Fruit fly (Drosophila melanogaster) whole organism, embryonic: ENCODE results near the gene janB.

ENCODE experiments used
- Abd-B ChIP-seq: fragments of 200-800 bp; sonication (Bioruptor generic); optimal IDR thresholded peaks from 2 replicates; lab custom pipeline; 2018; ENCODE audit warnings: missing biosample characterization, mild to moderate bottlenecking, missing genetic modification characterization, moderate library complexity
- Bgb ChIP-seq: fragments of 200-800 bp; sonication (Bioruptor generic); IDR thresholded peaks from 2 replicates; pipeline ENCODE4 v1.3.6; 2022; ENCODE audit warnings: missing biosample characterization, missing genetic modification characterization; ENCODE audit not compliant: partially characterized antibody
- CG10431 ChIP-seq: fragments of 200-800 bp; sonication (Bioruptor generic); optimal IDR thresholded peaks from 3 replicates; lab custom pipeline; 2018; ENCODE audit warnings: missing biosample characterization, mild to moderate bottlenecking, missing genetic modification characterization
- CG15269 ChIP-seq: fragments of 200-800 bp; sonication (Bioruptor generic); optimal IDR thresholded peaks from 2 replicates; lab custom pipeline; 2018; ENCODE audit warnings: missing biosample characterization, mild to moderate bottlenecking, missing genetic modification characterization, moderate library complexity
- CG1603 ChIP-seq: fragments of 200-800 bp; sonication (Bioruptor generic); optimal IDR thresholded peaks from 2 replicates; lab custom pipeline; 2019; ENCODE audit warnings: missing biosample characterization, mild to moderate bottlenecking, missing genetic modification characterization, moderate library complexity
- CG34422 ChIP-seq: fragments of 200-800 bp; sonication (Bioruptor generic); IDR thresholded peaks from 3 replicates; pipeline ENCODE4 v1.3.6; 2022; ENCODE audit warnings: missing biosample characterization, missing genetic modification characterization
- CG4617 ChIP-seq: fragments of 200-800 bp; sonication (Bioruptor generic); optimal IDR thresholded peaks from 3 replicates; lab custom pipeline; 2016; ENCODE audit warnings: missing biosample characterization, missing genetic modification characterization, borderline replicate concordance
- E2f1 ChIP-seq: fragments of 200-800 bp; sonication (Bioruptor generic); IDR thresholded peaks from 2 replicates; pipeline ENCODE4 v1.3.6; 2022; ENCODE audit warnings: missing biosample characterization, missing genetic modification characterization
- HLHmδ ChIP-seq: fragments of 200-800 bp; sonication (Bioruptor generic); optimal IDR thresholded peaks from 2 replicates; lab custom pipeline; 2018; ENCODE audit warnings: missing biosample characterization, mild to moderate bottlenecking, missing genetic modification characterization, moderate library complexity
- Hr39 ChIP-seq: fragments of >200 bp; optimal IDR thresholded peaks from 2 replicates; lab custom pipeline; 2017
- Sox102F ChIP-seq: fragments of 200-800 bp; sonication (Bioruptor generic); optimal IDR thresholded peaks from 2 replicates; lab custom pipeline; 2018; ENCODE audit warnings: missing biosample characterization, mild to moderate bottlenecking, missing genetic modification characterization, moderate library complexity
- wek ChIP-seq: fragments of 200-800 bp; sonication (Bioruptor generic); optimal IDR thresholded peaks from 3 replicates; lab custom pipeline; 2018; ENCODE audit warnings: missing biosample characterization, mild to moderate bottlenecking, missing genetic modification characterization, moderate library complexity

DNA sequence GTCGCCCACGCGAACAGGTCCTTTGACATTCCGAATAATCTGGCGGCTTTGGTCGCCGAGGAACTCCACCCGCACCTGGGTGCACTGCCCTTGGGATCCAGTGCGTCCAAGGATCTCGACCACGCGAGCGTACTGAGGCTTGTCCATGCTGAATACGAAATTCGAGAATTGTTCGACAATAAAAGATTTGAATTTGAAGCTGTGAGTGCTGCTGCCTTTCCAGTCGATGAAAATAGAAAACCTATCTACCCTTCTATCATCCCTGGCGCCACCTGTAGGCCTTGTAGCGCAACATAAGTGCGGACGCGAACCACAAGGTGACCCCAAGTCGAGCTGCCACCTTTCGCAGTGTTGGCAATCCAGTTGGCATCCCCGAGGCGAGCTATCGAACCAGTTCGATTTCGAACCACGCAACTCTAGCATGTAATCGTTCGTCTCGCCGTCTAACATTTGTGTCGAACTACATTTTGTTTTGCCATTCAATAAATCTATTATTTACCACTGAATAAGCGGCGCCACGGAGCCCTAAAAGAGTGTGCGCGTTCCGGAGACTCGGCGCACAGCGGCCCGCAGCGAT lies 16.0 kb downstream of the janB start, which contains the start of the genes RpS28a and Axn:
- TF ChIP-seq wek (GFP tag; lab: Kevin White, UChicago) (no peak), CG10431 (peak; percentile 6), HLHmδ (peak; percentile 64), CG15269 (tag; lab: Kevin White, UChicago) (no peak), Hr39 (lab: Kevin White, UChicago) (no peak), CG4617 (GFP tag; lab: Kevin White, UChicago) (peak; percentile 67), CG1603 (no peak), Bgb (GFP tag; lab: Robert Waterston, UW) (peak; percentile 53), Sox102F (no peak), Abd-B (no peak), CG34422 (GFP tag; lab: Robert Waterston, UW) (no peak; the same call in 2 of the 3 replicates), E2f1 (GFP tag; lab: Robert Waterston, UW) (no peak)
